Worm (Caenorhabditis elegans) whole organism, L1 larva: ENCODE data around the gene C45G9.5.

Experiments
- F16B12.6 ChIP-seq: fragments of 150-350 bp; optimal IDR thresholded peaks from 2 replicates; lab custom pipeline; 2014; ENCODE audit warnings: missing biosample characterization, missing genetic modification characterization
- ceh-82 ChIP-seq, 3 experiments: fragments of 150-350 bp in 1 of 3; sonication (generic microtip) in 2 of 3; optimal IDR thresholded peaks; 2 replicates each; lab custom pipeline; 2014 to 2017; ENCODE audit warnings: missing biosample characterization in 3 of 3, missing genetic modification characterization in 3 of 3
- elt-2 ChIP-seq: sonication (generic microtip); optimal IDR thresholded peaks from 2 replicates; lab custom pipeline; 2016; ENCODE audit warnings: missing genetic modification characterization, mild to moderate bottlenecking, inconsistent platforms, missing compliant biosample characterization, missing genetic modification reagents
- fkh-10 ChIP-seq: sonication (generic microtip); optimal IDR thresholded peaks from 2 replicates; lab custom pipeline; 2017; ENCODE audit warnings: missing biosample characterization, missing genetic modification reagents, missing genetic modification characterization
- fos-1 ChIP-seq: fragments of 150-350 bp; optimal IDR thresholded peaks from 2 replicates; lab custom pipeline; 2014; ENCODE audit warnings: missing biosample characterization, missing genetic modification characterization
- jun-1 ChIP-seq: fragments of 150-350 bp; optimal IDR thresholded peaks from 2 replicates; lab custom pipeline; 2014; ENCODE audit warnings: missing biosample characterization, missing genetic modification reagents, missing genetic modification characterization
- lin-39 ChIP-seq: fragments of 150-350 bp; optimal IDR thresholded peaks from 2 replicates; lab custom pipeline; 2014; ENCODE audit warnings: missing biosample characterization, missing genetic modification reagents, missing genetic modification characterization
- nhr-11 ChIP-seq: fragments of 150-350 bp; optimal IDR thresholded peaks from 2 replicates; lab custom pipeline; 2014; ENCODE audit warnings: missing biosample characterization, missing genetic modification characterization
- nhr-12 ChIP-seq: sonication (generic microtip); optimal IDR thresholded peaks from 2 replicates; lab custom pipeline; 2017; ENCODE audit warnings: missing biosample characterization, missing genetic modification characterization
- pag-3 ChIP-seq: sonication (generic microtip); optimal IDR thresholded peaks from 2 replicates; lab custom pipeline; 2017; ENCODE audit warnings: missing genetic modification characterization, mild to moderate bottlenecking, missing compliant biosample characterization, antibody characterized with exemption, borderline replicate concordance; ENCODE audit not compliant: insufficient read depth
- tbx-2 ChIP-seq: sonication (generic microtip); optimal IDR thresholded peaks from 2 replicates; lab custom pipeline; 2016; ENCODE audit warnings: missing genetic modification characterization, missing compliant biosample characterization
- unc-62 ChIP-seq: fragments of 150-350 bp; optimal IDR thresholded peaks from 2 replicates; lab custom pipeline; 2014; ENCODE audit warnings: missing biosample characterization, missing genetic modification reagents, missing genetic modification characterization
- vab-15 ChIP-seq: sonication (generic microtip); optimal IDR thresholded peaks from 2 replicates; lab custom pipeline; 2017; ENCODE audit warnings: missing genotype, mild to moderate bottlenecking, missing genetic modification characterization, missing compliant biosample characterization
- ztf-4 ChIP-seq: fragments of 150-350 bp; optimal IDR thresholded peaks from 2 replicates; lab custom pipeline; 2014; ENCODE audit warnings: missing biosample characterization, missing genetic modification characterization

DNA sequence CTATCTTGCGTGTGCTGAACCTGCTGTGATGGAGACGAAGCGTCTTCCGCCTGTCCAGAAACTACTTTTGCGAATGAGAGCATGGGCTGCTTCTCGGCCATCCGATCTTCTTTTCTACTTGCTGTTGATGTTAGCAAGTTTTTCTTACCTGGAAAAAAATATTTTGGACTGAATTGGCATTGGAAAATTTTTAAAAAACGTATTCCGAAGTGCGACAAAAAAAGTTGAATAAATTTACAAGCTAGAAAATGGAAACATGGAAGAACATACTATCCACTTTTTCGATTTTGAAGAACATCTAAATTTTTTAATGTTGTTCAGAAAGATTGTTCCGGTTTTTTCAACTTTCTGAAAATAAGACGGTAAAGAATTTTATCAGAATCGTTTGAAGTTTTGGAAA is 30.4 kb upstream of the C45G9.5 start, which contains the start of gene larp-1:
- TF ChIP-seq fkh-10 (GFP tag; lab: Kevin White, UChicago) (no peak), lin-39 (tag; lab: Kevin White, UChicago) (no peak), unc-62 (no peak), fos-1 (tag; lab: Kevin White, UChicago) (no peak), ceh-82 (tag; optimal IDR thresholded peaks at IDR 0.05; lab: Kevin White, UChicago) (no peak), elt-2 (tag; lab: Kevin White, UChicago) (no peak), pag-3 (tag; lab: Kevin White, UChicago) (no peak), nhr-11 (tag; lab: Kevin White, UChicago) (no peak), tbx-2 (tag; lab: Kevin White, UChicago) (no peak), ztf-4 (tag; lab: Kevin White, UChicago) (no peak), F16B12.6 (no peak), nhr-12 (tag; lab: Kevin White, UChicago) (no peak), jun-1 (tag; lab: Kevin White, UChicago) (no peak), vab-15 (tag; lab: Kevin White, UChicago) (no peak)
